Worm (Caenorhabditis elegans): Measurements from ENCODE around the gene F32G8.3.

Gene F32G8.3

ce11 chrV:10525902-10526301 lies 29.2 kb downstream of the F32G8.3 start, which contains the start of the genes C35A5.8 and hda-11 (continued):
- TF ChIP-seq set-16 (GFP tag; IDR thresholded peaks at IDR 0.05) (no peak), egl-43 (GFP tag; IDR thresholded peaks at IDR 0.05) (no peak), dmd-9 (GFP tag; IDR thresholded peaks at IDR 0.05) (peak; percentile 89; the same call in 1 of the 2 replicates), hif-1 (tag; optimal IDR thresholded peaks at IDR 0.05) (peak in 1 of 2 experiments; percentile 89), F44E2.7 (GFP tag; IDR thresholded peaks at IDR 0.05) (no peak), duxl-1 (tag; optimal IDR thresholded peaks at IDR 0.05; ENCODE audit: poor library complexity) (peak; percentile 71), zfp-2 (tag; optimal IDR thresholded peaks at IDR 0.05) (no peak), nhr-11 (tag; optimal IDR thresholded peaks at IDR 0.05) (no peak), nhr-6 (tag; optimal IDR thresholded peaks at IDR 0.05) (peak; percentile 32), ceh-20 (GFP tag; IDR thresholded peaks at IDR 0.05) (no peak), F49E8.2 (tag; optimal IDR thresholded peaks at IDR 0.05; ENCODE audit: borderline replicate concordance) (no peak), nhr-25 (tag; optimal IDR thresholded peaks at IDR 0.05; ENCODE audit: borderline replicate concordance, insufficient read depth) (peak; percentile 4), Y5F2A.4 (GFP tag; optimal IDR thresholded peaks at IDR 0.05) (no peak), skn-1 (tag; optimal IDR thresholded peaks at IDR 0.05) (no peak), ama-1 (optimal IDR thresholded peaks at IDR 0.05) (no peak), lin-1 (GFP tag; IDR thresholded peaks at IDR 0.05) (no peak), ceh-44 (GFP tag; IDR thresholded peaks at IDR 0.05) (no peak), tra-1 (GFP tag; IDR thresholded peaks at IDR 0.05) (0 out of 2 replicates have a peak, but pooled peaks have one; percentile 50), ctbp-1 (GFP tag; IDR thresholded peaks at IDR 0.05) (no peak), spr-3 (GFP tag; optimal IDR thresholded peaks at IDR 0.05) (no peak), zfp-3 (GFP tag; conservative IDR thresholded peaks at IDR 0.05) (peak; percentile 46; the same call in 1 of the 2 replicates), R02D3.7 (tag; optimal IDR thresholded peaks at IDR 0.05) (no peak), T20F7.1 (GFP tag; optimal IDR thresholded peaks at IDR 0.05) (no peak), unc-130 (GFP tag; optimal IDR thresholded peaks at IDR 0.05) (peak; percentile 74), lin-38 (GFP tag; IDR thresholded peaks at IDR 0.05) (peak; percentile 63), nhr-48 (tag; optimal IDR thresholded peaks at IDR 0.05) (peak; percentile 31), dpl-1 (GFP tag; optimal IDR thresholded peaks at IDR 0.05) (peak; percentile 73), sdz-12 (GFP tag; optimal IDR thresholded peaks at IDR 0.05) (peak; percentile 41), lim-7 (GFP tag; IDR thresholded peaks at IDR 0.05) (no peak), daf-16 (GFP tag; optimal IDR thresholded peaks at IDR 0.05) (no peak), daf-16 (tag; optimal IDR thresholded peaks at IDR 0.05) (no peak), nhr-10 (tag; optimal IDR thresholded peaks at IDR 0.05) (no peak), rbr-2 (tag; optimal IDR thresholded peaks at IDR 0.05) (peak; percentile 48), daf-12 (tag; optimal IDR thresholded peaks at IDR 0.05) (no peak), Y75B8A.6 (GFP tag; IDR thresholded peaks at IDR 0.05) (no peak), F26F4.8 (GFP tag; conservative IDR thresholded peaks at IDR 0.05) (no peak), nhr-28 (tag; optimal IDR thresholded peaks at IDR 0.05) (no peak), tag-97 (GFP tag; IDR thresholded peaks at IDR 0.05) (0 out of 2 replicates have a peak, but pooled peaks have one; percentile 31), lin-39 (tag; optimal IDR thresholded peaks at IDR 0.05) (no peak), ZK546.5 (tag; optimal IDR thresholded peaks at IDR 0.05) (no peak), ztf-7 (tag; optimal IDR thresholded peaks at IDR 0.05) (no peak), php-3 (GFP tag; IDR thresholded peaks at IDR 0.05) (no peak), mdl-1 (tag; optimal IDR thresholded peaks at IDR 0.05) (no peak), vab-7 (GFP tag; IDR thresholded peaks at IDR 0.05) (no peak), Y48G9A.11 (GFP tag; IDR thresholded peaks at IDR 0.05) (peak; percentile 48), arid-1 (GFP tag; conservative IDR thresholded peaks at IDR 0.05) (no peak), saeg-2 (GFP tag; IDR thresholded peaks at IDR 0.05) (no peak), ces-1 (GFP tag; optimal IDR thresholded peaks at IDR 0.05) (no peak), nhr-102 (tag; optimal IDR thresholded peaks at IDR 0.05) (no peak), ceh-32 (tag; optimal IDR thresholded peaks at IDR 0.05; ENCODE audit: poor library complexity) (no peak), pqm-1 (tag; optimal IDR thresholded peaks at IDR 0.05) (no peak), daf-8 (GFP tag; IDR thresholded peaks at IDR 0.05) (no peak)
